Fruit fly (Drosophila melanogaster): ENCODE data around the gene CheA84a.
A peak's percentile ranks its signal among the peaks of the same experiment; 100 is the strongest.

Gene CheA84a

DNA sequence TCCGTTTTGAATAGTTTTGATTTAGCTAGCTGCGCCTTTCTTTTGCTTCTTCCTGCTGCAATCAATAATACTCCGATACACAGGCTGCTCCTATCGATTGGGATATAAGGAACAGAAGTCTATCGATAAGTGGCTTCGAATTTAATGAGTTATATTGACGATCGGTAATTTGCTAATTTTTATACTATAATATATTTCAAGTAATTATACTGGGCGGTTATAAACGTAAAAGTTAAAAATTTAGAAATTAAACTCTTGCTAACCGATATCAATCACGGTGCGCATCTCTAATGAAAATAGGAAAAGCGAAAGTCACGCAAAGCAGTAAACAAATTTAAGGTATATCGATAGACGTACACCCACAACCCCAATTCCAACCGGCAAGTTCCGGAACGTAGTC, 39.1 kb upstream of the CheA84a start, which contains the start of the genes CG9636, CG18749 and CG33722 (continued):
- TF ChIP-seq cato (GFP tag; optimal IDR thresholded peaks at IDR 0.05; ENCODE audit: borderline replicate concordance) (peak; percentile 32), CG10274 (GFP tag; optimal IDR thresholded peaks at IDR 0.05) (no peak), prd (optimal IDR thresholded peaks at IDR 0.05) (no peak), prd (GFP tag; IDR thresholded peaks at IDR 0.05) (peak; percentile 74), sisA (GFP tag; IDR thresholded peaks at IDR 0.05) (peak; percentile 61), insv (GFP tag; optimal IDR thresholded peaks at IDR 0.05) (peak in 1 of 2 experiments; percentile 16), CHES-1-like (GFP tag; optimal IDR thresholded peaks at IDR 0.05) (peak; percentile 48), CG8924 (tag; optimal IDR thresholded peaks at IDR 0.05) (peak; percentile 72), CG7786 (GFP tag; optimal IDR thresholded peaks at IDR 0.05) (no peak), grn (GFP tag; optimal IDR thresholded peaks at IDR 0.05) (no peak), Hand (GFP tag; optimal IDR thresholded peaks at IDR 0.05) (peak; percentile 41), trh (GFP tag; optimal IDR thresholded peaks at IDR 0.05) (no peak), Ravus (GFP tag; IDR thresholded peaks at IDR 0.05) (no peak), CG12155 (GFP tag; optimal IDR thresholded peaks at IDR 0.05) (peak; percentile 74), bbx (GFP tag; IDR thresholded peaks at IDR 0.05; ENCODE audit: partially characterized antibody) (peak; percentile 89), Ets97D (GFP tag; optimal IDR thresholded peaks at IDR 0.05) (peak; percentile 53), jing (GFP tag; optimal IDR thresholded peaks at IDR 0.05) (no peak), corto (GFP tag; optimal IDR thresholded peaks at IDR 0.05) (peak; percentile 81), al (GFP tag; IDR thresholded peaks at IDR 0.05) (peak; percentile 48; the same call in 1 of the 2 replicates), Deaf1 (tag; optimal IDR thresholded peaks at IDR 0.05) (peak; percentile 37), ara (GFP tag; IDR thresholded peaks at IDR 0.05) (peak; percentile 43; the same call in 1 of the 2 replicates), Oli (tag; optimal IDR thresholded peaks at IDR 0.05) (peak; percentile 36), Lhr (GFP tag; optimal IDR thresholded peaks at IDR 0.05) (peak; percentile 56), Meics (GFP tag; optimal IDR thresholded peaks at IDR 0.05) (peak; percentile 60), eve (GFP tag; optimal IDR thresholded peaks at IDR 0.05) (no peak), CG10654 (GFP tag; optimal IDR thresholded peaks at IDR 0.05) (peak; percentile 70), CG11093 (GFP tag; IDR thresholded peaks at IDR 0.05) (0 out of 3 replicates have a peak, but pooled peaks have one; percentile 47), jumu (GFP tag; optimal IDR thresholded peaks at IDR 0.05) (no peak), Aef1 (GFP tag; IDR thresholded peaks at IDR 0.05) (peak; percentile 61; the same call in 2 of the 3 replicates), jigr1 (GFP tag; IDR thresholded peaks at IDR 0.05) (no peak), pzg (GFP tag; optimal IDR thresholded peaks at IDR 0.05) (peak; percentile 61), NC2α (GFP tag; optimal IDR thresholded peaks at IDR 0.05) (no peak), az2 (GFP tag; optimal IDR thresholded peaks at IDR 0.05) (peak; percentile 73), toy (GFP tag; IDR thresholded peaks at IDR 0.05) (no peak), CG1024 (GFP tag; IDR thresholded peaks at IDR 0.05) (peak; percentile 18; the same call in 1 of the 2 replicates), crp (GFP tag; optimal IDR thresholded peaks at IDR 0.05) (peak in 1 of 2 experiments; percentile 38), kay (GFP tag; optimal IDR thresholded peaks at IDR 0.05) (peak; percentile 43), CG14667 (GFP tag; IDR thresholded peaks at IDR 0.05) (peak; percentile 20; the same call in 1 of the 2 replicates), CG17802 (tag; optimal IDR thresholded peaks at IDR 0.05) (peak; percentile 38), Taf1 (GFP tag; IDR thresholded peaks at IDR 0.05) (no peak), phol (tag; optimal IDR thresholded peaks at IDR 0.05) (peak; percentile 73), Max (GFP tag; optimal IDR thresholded peaks at IDR 0.05) (peak; percentile 76), CG3163 (GFP tag; optimal IDR thresholded peaks at IDR 0.05) (no peak), Mes4 (GFP tag; optimal IDR thresholded peaks at IDR 0.05) (no peak), slp2 (GFP tag; optimal IDR thresholded peaks at IDR 0.05) (peak; percentile 11), CG15514 (GFP tag; optimal IDR thresholded peaks at IDR 0.05) (peak; percentile 96), Dbx (GFP tag; IDR thresholded peaks at IDR 0.05) (peak; percentile 75; the same call in 2 of the 3 replicates), Dref (GFP tag; IDR thresholded peaks at IDR 0.05) (peak; percentile 78), HmgZ (tag; optimal IDR thresholded peaks at IDR 0.05) (peak; percentile 78), CG10979 (tag; optimal IDR thresholded peaks at IDR 0.05) (peak; percentile 66), NFAT (GFP tag; IDR thresholded peaks at IDR 0.05) (no peak)
